Worm (Caenorhabditis elegans): ENCODE data around the gene glb-9.

glb-9 gene

ce11 chrII:7519221-7519620 lies at the start of gene glb-9:
Gene glb-9, minus strand, starts transcription at chrII:7519321.
- TF ChIP-seq him-1 (tag; optimal IDR thresholded peaks at IDR 0.05) (no peak), W03F9.2 (tag; optimal IDR thresholded peaks at IDR 0.05) (no peak)

- TF ChIP-seq him-1 (tag; optimal IDR thresholded peaks at IDR 0.05) (no peak), W03F9.2 (tag; optimal IDR thresholded peaks at IDR 0.05) (no peak), dao-5 (tag; optimal IDR thresholded peaks at IDR 0.05) (no peak)
These were observed 43.5 kb upstream of the glb-9 start for ce11 chrII:7562616-7563015.

ce11 chrII:7561494-7561893 lies 42.4 kb upstream of the glb-9 start, which contains the start of the genes ZK1290.11 and ZK1290.1:
Gene ZK1290.11, minus strand, starts transcription at chrII:7561594.
Gene ZK1290.1, plus strand, starts transcription at chrII:7561764.
- no peak for TF ChIP-seq him-1 (tag; optimal IDR thresholded peaks at IDR 0.05)
- TF ChIP-seq dao-5 (tag; optimal IDR thresholded peaks at IDR 0.05): no peak
- no peak for TF ChIP-seq W03F9.2 (tag; optimal IDR thresholded peaks at IDR 0.05)

ce11 chrII:7560844-7561243 lies 41.7 kb upstream of the glb-9 start:
- TF ChIP-seq dao-5 (tag; optimal IDR thresholded peaks at IDR 0.05) (no peak), him-1 (tag; optimal IDR thresholded peaks at IDR 0.05) (no peak), W03F9.2 (tag; optimal IDR thresholded peaks at IDR 0.05) (no peak)

ce11 chrII:7558864-7559263 lies 39.7 kb upstream of the glb-9 start:
- TF ChIP-seq dao-5 (tag; optimal IDR thresholded peaks at IDR 0.05) (no peak), him-1 (tag; optimal IDR thresholded peaks at IDR 0.05) (no peak), W03F9.2 (tag; optimal IDR thresholded peaks at IDR 0.05) (no peak)

- TF ChIP-seq him-1 (tag; optimal IDR thresholded peaks at IDR 0.05) (no peak), dao-5 (tag; optimal IDR thresholded peaks at IDR 0.05) (no peak), W03F9.2 (tag; optimal IDR thresholded peaks at IDR 0.05) (no peak)
These were observed 38.9 kb upstream of the glb-9 start for ce11 chrII:7557981-7558380.

DNA sequence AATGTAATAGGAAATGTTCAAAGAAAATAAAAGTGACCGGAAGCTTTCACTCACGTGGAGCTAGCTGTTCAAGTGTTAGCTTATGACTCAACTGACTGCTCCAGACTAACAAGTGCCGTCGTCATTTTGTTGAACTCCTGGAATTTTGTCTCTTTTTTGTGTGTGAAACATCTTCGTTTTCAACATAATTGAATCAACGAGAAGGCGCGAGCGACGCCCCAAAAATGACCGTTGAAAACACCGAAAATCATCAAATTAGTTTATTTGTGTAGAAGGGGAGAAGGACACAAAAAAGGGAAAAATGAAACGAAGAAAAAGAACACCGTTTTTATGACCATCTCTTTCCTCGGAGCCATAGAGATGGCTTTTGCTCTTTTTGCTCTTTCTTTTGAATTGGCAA lies 36.3 kb upstream of the glb-9 start, which contains the start of gene ZK1290.14:
TSS of gene ZK1290.14 (minus strand) at position 139 of the 400 bp plus-strand sequence.
- no peak for TF ChIP-seq dao-5 (tag; optimal IDR thresholded peaks at IDR 0.05)
- no peak for TF ChIP-seq W03F9.2 (tag; optimal IDR thresholded peaks at IDR 0.05)
- TF ChIP-seq him-1 (tag; optimal IDR thresholded peaks at IDR 0.05): no peak

DNA sequence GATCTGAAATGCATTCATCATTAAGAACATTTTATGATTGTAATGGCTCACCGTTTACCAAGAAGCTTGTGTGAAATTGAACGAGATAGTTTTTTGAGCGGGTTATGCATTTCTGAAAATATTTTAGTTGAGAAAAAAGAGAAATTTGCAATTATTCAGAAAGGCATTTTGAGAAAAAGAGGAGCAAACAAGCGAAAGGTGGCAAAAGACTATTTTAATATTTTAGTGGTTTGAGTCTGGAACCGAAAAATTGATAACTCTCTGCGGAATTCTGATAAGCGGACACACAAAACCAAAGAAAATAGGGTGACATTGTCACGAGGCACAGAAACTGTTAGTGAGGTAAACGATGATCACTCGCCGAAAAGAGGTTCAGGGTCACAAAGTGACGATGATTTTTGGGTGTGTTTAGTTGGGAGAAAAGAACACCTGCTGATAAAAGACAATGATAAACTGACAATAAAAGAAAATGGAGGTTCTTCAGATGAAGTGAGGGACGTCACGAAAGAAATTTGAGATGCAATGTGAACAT lies 35.7 kb upstream of the glb-9 start:
- TF ChIP-seq W03F9.2 (tag; optimal IDR thresholded peaks at IDR 0.05): peak; percentile 11
- TF ChIP-seq him-1 (tag; optimal IDR thresholded peaks at IDR 0.05): no peak
- TF ChIP-seq dao-5 (tag; optimal IDR thresholded peaks at IDR 0.05): no peak

- TF ChIP-seq him-1 (tag; optimal IDR thresholded peaks at IDR 0.05): no peak
- TF ChIP-seq dao-5 (tag; optimal IDR thresholded peaks at IDR 0.05): no peak
- no peak for TF ChIP-seq W03F9.2 (tag; optimal IDR thresholded peaks at IDR 0.05)
These were observed 34.7 kb upstream of the glb-9 start, which contains the start of gene ZK1290.10 for ce11 chrII:7553806-7554205. Gene ZK1290.10, minus strand, starts transcription at chrII:7553906.

DNA sequence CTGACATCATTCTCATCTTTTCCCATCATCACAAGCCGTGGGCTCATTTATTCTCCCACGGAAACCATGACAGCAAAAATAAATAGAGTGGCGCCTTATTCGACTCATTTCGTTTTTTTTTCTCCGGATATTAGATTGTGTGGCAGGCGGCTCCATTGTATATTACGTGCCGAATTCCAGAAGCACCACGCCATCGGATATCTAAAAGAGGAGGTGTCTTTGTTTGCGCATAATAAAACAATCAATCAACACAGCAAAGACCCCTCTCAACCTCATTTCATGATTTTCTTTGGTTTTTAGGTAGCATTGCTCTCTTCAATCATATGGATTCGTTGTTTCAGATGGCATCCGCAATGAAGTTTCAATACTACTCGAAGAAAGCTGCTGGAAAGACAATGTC lies 29.9 kb upstream of the glb-9 start, which contains the start of gene tph-1:
TSS of gene tph-1 (plus strand) at position 301 of the 400 bp plus-strand sequence.
- no peak for TF ChIP-seq W03F9.2 (tag; optimal IDR thresholded peaks at IDR 0.05)
- TF ChIP-seq him-1 (tag; optimal IDR thresholded peaks at IDR 0.05): no peak
- no peak for TF ChIP-seq dao-5 (tag; optimal IDR thresholded peaks at IDR 0.05)

DNA sequence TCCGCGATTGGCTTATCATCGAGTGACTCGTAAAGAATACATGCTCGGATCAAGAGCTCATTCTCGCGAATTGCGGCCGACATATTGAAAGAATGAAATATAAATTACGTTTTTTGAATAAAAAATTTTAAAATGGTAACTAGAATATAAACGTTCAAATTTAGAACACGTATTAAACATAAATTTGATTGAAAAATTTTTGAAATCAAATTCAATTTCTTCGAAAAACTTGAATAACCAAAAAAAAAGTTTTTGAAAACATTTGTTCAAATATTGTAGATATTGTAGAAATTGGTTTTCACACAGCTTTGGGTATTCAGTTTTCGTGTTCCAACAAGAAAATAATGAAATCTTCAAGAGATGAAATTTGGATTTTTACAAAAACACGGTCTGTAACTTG lies 28.9 kb upstream of the glb-9 start, which contains the start of gene fbxa-224:
TSS of gene fbxa-224 (minus strand) at position 101 of the 400 bp plus-strand sequence.
- no peak for TF ChIP-seq him-1 (tag; optimal IDR thresholded peaks at IDR 0.05)

DNA sequence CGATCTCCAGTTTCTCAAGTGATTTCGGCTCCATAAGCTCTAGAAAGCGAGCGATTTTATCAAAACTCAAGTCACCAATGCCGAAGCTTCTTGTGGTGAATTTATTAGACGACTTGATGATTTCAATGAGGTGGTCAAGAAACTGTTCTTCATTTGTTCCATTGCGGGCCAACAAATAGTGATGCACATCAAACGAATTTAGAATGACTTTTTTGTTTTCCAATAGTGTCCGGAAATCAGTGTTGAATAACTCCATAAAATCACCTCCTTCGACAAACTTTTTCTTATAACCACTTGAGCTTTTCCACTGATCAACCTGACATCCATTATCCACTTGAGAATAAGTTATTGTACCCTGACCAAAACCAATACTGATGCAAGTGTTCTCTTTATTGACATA lies 28.1 kb upstream of the glb-9 start:
- TF ChIP-seq him-1 (tag; optimal IDR thresholded peaks at IDR 0.05): no peak
- TF ChIP-seq W03F9.2 (tag; optimal IDR thresholded peaks at IDR 0.05): no peak
- TF ChIP-seq dao-5 (tag; optimal IDR thresholded peaks at IDR 0.05): no peak

DNA sequence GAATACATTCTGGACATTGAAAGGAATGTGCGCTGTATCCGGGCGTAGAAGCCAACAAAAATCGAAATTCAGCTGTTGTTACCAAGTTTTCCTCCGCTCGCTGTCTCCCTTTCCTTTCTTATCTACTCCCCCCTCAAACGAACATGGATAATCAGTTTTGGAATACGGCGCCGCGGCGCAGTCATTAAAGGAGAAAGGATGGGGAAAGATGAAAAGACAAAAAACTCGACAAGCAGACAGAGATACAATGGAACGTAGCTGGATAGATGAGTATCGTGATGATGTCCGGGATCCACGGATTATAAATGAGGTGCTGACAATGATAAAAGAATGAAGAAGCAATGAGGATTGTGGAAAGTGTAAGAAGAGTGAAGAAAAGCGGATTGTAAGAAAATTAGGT lies 26.2 kb upstream of the glb-9 start:
- no peak for TF ChIP-seq W03F9.2 (tag; optimal IDR thresholded peaks at IDR 0.05)
- TF ChIP-seq him-1 (tag; optimal IDR thresholded peaks at IDR 0.05): no peak
- no peak for TF ChIP-seq dao-5 (tag; optimal IDR thresholded peaks at IDR 0.05)

ce11 chrII:7544782-7545181 lies 25.7 kb upstream of the glb-9 start:
- TF ChIP-seq him-1 (tag; optimal IDR thresholded peaks at IDR 0.05): no peak
- TF ChIP-seq dao-5 (tag; optimal IDR thresholded peaks at IDR 0.05): no peak
- no peak for TF ChIP-seq W03F9.2 (tag; optimal IDR thresholded peaks at IDR 0.05)

DNA sequence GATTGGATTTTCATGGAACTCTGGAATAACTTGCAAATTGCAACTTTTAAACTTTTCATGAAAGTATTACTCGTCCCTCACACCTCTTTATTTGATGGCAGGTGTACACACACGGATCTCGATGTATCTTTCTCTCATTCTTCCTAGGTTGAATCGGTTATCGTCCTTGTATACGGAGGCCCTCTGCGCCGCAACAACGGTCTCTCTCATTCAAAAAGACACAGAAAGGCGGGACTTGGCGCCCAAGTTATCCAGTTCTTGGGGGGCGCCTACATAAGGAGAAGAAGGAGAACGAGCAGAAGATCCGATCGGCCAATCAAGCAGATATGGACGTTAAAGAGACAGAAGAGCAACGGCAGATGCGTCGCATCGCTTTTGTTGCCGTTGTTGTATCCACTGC lies 24.7 kb upstream of the glb-9 start, which contains the start of gene rol-8:
TSS of gene rol-8 (plus strand) at position 301 of the 400 bp plus-strand sequence.
- no peak for TF ChIP-seq him-1 (tag; optimal IDR thresholded peaks at IDR 0.05)
- TF ChIP-seq W03F9.2 (tag; optimal IDR thresholded peaks at IDR 0.05): no peak
- TF ChIP-seq dao-5 (tag; optimal IDR thresholded peaks at IDR 0.05): no peak

Measured in whole organism, L4/young adult.